Worm (Caenorhabditis elegans) whole organism, late embryonic: ENCODE measurements around the gene srbc-37.
A peak's percentile ranks its signal among the peaks of the same experiment; 100 is the strongest.

Experiments used
- C08G9.2 ChIP-seq: sonication (generic microtip); optimal IDR thresholded peaks from 2 replicates; lab custom pipeline; 2016; ENCODE audit warnings: mild to moderate bottlenecking, missing genetic modification characterization, moderate library complexity, missing compliant biosample characterization
- T23F11.4 ChIP-seq: fragments of 200-800 bp; sonication (Bioruptor generic); optimal IDR thresholded peaks from 2 replicates; lab custom pipeline; 2018; ENCODE audit warnings: mild to moderate bottlenecking, missing genetic modification characterization, missing compliant biosample characterization
- Y22D7AL.16 ChIP-seq: sonication (generic microtip); optimal IDR thresholded peaks from 2 replicates; lab custom pipeline; 2016; ENCODE audit warnings: missing genetic modification characterization, missing compliant biosample characterization
- ceh-19 ChIP-seq: fragments of 200-800 bp; sonication (Bioruptor generic); optimal IDR thresholded peaks from 2 replicates; lab custom pipeline; 2018; ENCODE audit warnings: mild to moderate bottlenecking, missing genetic modification characterization, missing compliant biosample characterization
- ceh-30 ChIP-seq: fragments of 150-350 bp; optimal IDR thresholded peaks from 2 replicates; lab custom pipeline; 2014; ENCODE audit warnings: missing biosample characterization, missing genetic modification characterization
- ceh-45 ChIP-seq: fragments of 200-800 bp; sonication (Bioruptor generic); IDR thresholded peaks from 2 replicates; pipeline ENCODE4 v1.3.6; 2022; ENCODE audit warnings: missing genetic modification reagents, missing genetic modification characterization, missing compliant biosample characterization
- ceh-48 ChIP-seq: sonication (generic microtip); optimal IDR thresholded peaks from 2 replicates; lab custom pipeline; 2016; ENCODE audit warnings: missing genetic modification characterization, inconsistent platforms, missing compliant biosample characterization
- ceh-6 ChIP-seq: fragments of 200-800 bp; sonication (Bioruptor generic); optimal IDR thresholded peaks from 2 replicates; lab custom pipeline; 2018; ENCODE audit warnings: mild to moderate bottlenecking, missing genetic modification characterization, missing compliant biosample characterization
- ceh-9 ChIP-seq: sonication (generic microtip); optimal IDR thresholded peaks from 2 replicates; lab custom pipeline; 2016; ENCODE audit warnings: mild to moderate bottlenecking, missing genetic modification characterization, inconsistent platforms, missing compliant biosample characterization
- dmd-4 ChIP-seq: sonication (generic microtip); optimal IDR thresholded peaks from 2 replicates; lab custom pipeline; 2016; ENCODE audit warnings: borderline replicate concordance, missing genetic modification characterization, missing compliant biosample characterization
- dve-1 ChIP-seq: sonication (generic microtip); optimal IDR thresholded peaks from 2 replicates; lab custom pipeline; 2017; ENCODE audit warnings: antibody characterized with exemption, mild to moderate bottlenecking, missing genetic modification characterization, missing compliant biosample characterization
- elt-2 ChIP-seq: sonication (generic microtip); optimal IDR thresholded peaks from 2 replicates; lab custom pipeline; 2016; ENCODE audit warnings: missing genetic modification reagents, missing genetic modification characterization, missing compliant biosample characterization
- elt-4 ChIP-seq: sonication (generic microtip); optimal IDR thresholded peaks from 2 replicates; lab custom pipeline; 2016; ENCODE audit warnings: missing genetic modification characterization, missing compliant biosample characterization
- ets-4 ChIP-seq: sonication (generic microtip); optimal IDR thresholded peaks from 2 replicates; lab custom pipeline; 2016; ENCODE audit warnings: missing genetic modification characterization, missing compliant biosample characterization
- eyg-1 ChIP-seq: sonication (generic microtip); optimal IDR thresholded peaks from 2 replicates; lab custom pipeline; 2016; ENCODE audit warnings: missing genotype, missing genetic modification characterization, missing compliant biosample characterization
- fax-1 ChIP-seq: sonication (generic microtip); optimal IDR thresholded peaks from 2 replicates; lab custom pipeline; 2016; ENCODE audit warnings: missing genotype, missing genetic modification characterization, missing compliant biosample characterization
- fkh-10 ChIP-seq: fragments of 150-350 bp; optimal IDR thresholded peaks from 2 replicates; lab custom pipeline; 2014; ENCODE audit warnings: missing biosample characterization, missing genetic modification reagents, missing genetic modification characterization
- fkh-6 ChIP-seq: sonication (generic microtip); optimal IDR thresholded peaks from 2 replicates; lab custom pipeline; 2016; ENCODE audit warnings: missing genetic modification characterization, missing compliant biosample characterization
- hlh-13 ChIP-seq: fragments of 200-800 bp; sonication (Bioruptor generic); optimal IDR thresholded peaks from 2 replicates; lab custom pipeline; 2018; ENCODE audit warnings: mild to moderate bottlenecking, missing genetic modification characterization, missing compliant biosample characterization
- hlh-30 ChIP-seq: sonication (generic microtip); optimal IDR thresholded peaks from 2 replicates; lab custom pipeline; 2017; ENCODE audit warnings: antibody characterized with exemption, missing genetic modification characterization, missing compliant biosample characterization; ENCODE audit not compliant: insufficient read depth
- hlh-6 ChIP-seq: sonication (generic microtip); optimal IDR thresholded peaks from 2 replicates; lab custom pipeline; 2016; ENCODE audit warnings: missing genotype, missing genetic modification characterization, missing compliant biosample characterization
- hlh-8 ChIP-seq: sonication (generic microtip); optimal IDR thresholded peaks from 2 replicates; lab custom pipeline; 2016; ENCODE audit warnings: missing genotype, missing genetic modification characterization, missing compliant biosample characterization
- lim-6 ChIP-seq: sonication (generic microtip); optimal IDR thresholded peaks from 2 replicates; lab custom pipeline; 2016; ENCODE audit warnings: missing genetic modification characterization, missing compliant biosample characterization
- lin-11 ChIP-seq: fragments of 200-800 bp; sonication (Bioruptor generic); optimal IDR thresholded peaks from 2 replicates; lab custom pipeline; 2018; ENCODE audit warnings: mild to moderate bottlenecking, missing genetic modification characterization, missing compliant biosample characterization
- madf-2 ChIP-seq: sonication (generic microtip); optimal IDR thresholded peaks from 2 replicates; lab custom pipeline; 2017; ENCODE audit warnings: missing genetic modification characterization, missing compliant biosample characterization
- nfya-1 ChIP-seq: sonication (generic microtip); optimal IDR thresholded peaks from 2 replicates; lab custom pipeline; 2017; ENCODE audit warnings: missing genetic modification characterization, mild to moderate bottlenecking, missing compliant biosample characterization, antibody characterized with exemption, moderate library complexity
- nhr-11 ChIP-seq: fragments of 150-350 bp; optimal IDR thresholded peaks from 2 replicates; lab custom pipeline; 2014; ENCODE audit warnings: missing biosample characterization, missing genetic modification characterization
- npax-4 ChIP-seq: sonication (generic microtip); optimal IDR thresholded peaks from 2 replicates; lab custom pipeline; 2016; ENCODE audit warnings: missing genetic modification characterization, missing compliant biosample characterization
- pag-3 ChIP-seq: sonication (generic microtip); optimal IDR thresholded peaks from 2 replicates; lab custom pipeline; 2016; ENCODE audit warnings: missing compliant biosample characterization, missing genetic modification characterization, borderline replicate concordance
- pax-1 ChIP-seq: fragments of 150-350 bp; optimal IDR thresholded peaks from 2 replicates; lab custom pipeline; 2014; ENCODE audit warnings: missing biosample characterization, missing genetic modification characterization
- pqm-1 ChIP-seq: sonication (generic microtip); optimal IDR thresholded peaks from 2 replicates; lab custom pipeline; 2016; ENCODE audit warnings: missing genetic modification characterization, missing compliant biosample characterization
- ref-2 ChIP-seq: sonication (generic microtip); optimal IDR thresholded peaks from 2 replicates; lab custom pipeline; 2016; ENCODE audit warnings: missing genetic modification characterization, missing compliant biosample characterization
- sdc-2 ChIP-seq: sonication (generic microtip); optimal IDR thresholded peaks from 2 replicates; lab custom pipeline; 2016; ENCODE audit warnings: missing genotype, missing genetic modification characterization, missing compliant biosample characterization
- sox-2 ChIP-seq: fragments of 200-800 bp; sonication (Bioruptor generic); IDR thresholded peaks from 2 replicates; pipeline ENCODE4 v1.3.6; 2022; ENCODE audit warnings: missing genetic modification reagents, missing genetic modification characterization, missing compliant biosample characterization
- syd-9 ChIP-seq: sonication (generic microtip); optimal IDR thresholded peaks from 2 replicates; lab custom pipeline; 2016; ENCODE audit warnings: mild to moderate bottlenecking, missing genetic modification characterization, moderate library complexity, missing compliant biosample characterization
- ttx-3 ChIP-seq: sonication (generic microtip); optimal IDR thresholded peaks from 2 replicates; lab custom pipeline; 2016; ENCODE audit warnings: missing genetic modification reagents, missing genetic modification characterization, missing compliant biosample characterization
- unc-42 ChIP-seq: sonication (generic microtip); optimal IDR thresholded peaks from 2 replicates; lab custom pipeline; 2016; ENCODE audit warnings: missing genotype, missing genetic modification characterization, missing compliant biosample characterization
- unc-55 ChIP-seq: sonication (generic microtip); optimal IDR thresholded peaks from 2 replicates; lab custom pipeline; 2017; ENCODE audit warnings: missing biosample characterization, missing genetic modification reagents, missing genetic modification characterization
- ztf-16 ChIP-seq: sonication (generic microtip); optimal IDR thresholded peaks from 2 replicates; lab custom pipeline; 2017; ENCODE audit warnings: missing genetic modification characterization, missing compliant biosample characterization

srbc-37 gene

DNA sequence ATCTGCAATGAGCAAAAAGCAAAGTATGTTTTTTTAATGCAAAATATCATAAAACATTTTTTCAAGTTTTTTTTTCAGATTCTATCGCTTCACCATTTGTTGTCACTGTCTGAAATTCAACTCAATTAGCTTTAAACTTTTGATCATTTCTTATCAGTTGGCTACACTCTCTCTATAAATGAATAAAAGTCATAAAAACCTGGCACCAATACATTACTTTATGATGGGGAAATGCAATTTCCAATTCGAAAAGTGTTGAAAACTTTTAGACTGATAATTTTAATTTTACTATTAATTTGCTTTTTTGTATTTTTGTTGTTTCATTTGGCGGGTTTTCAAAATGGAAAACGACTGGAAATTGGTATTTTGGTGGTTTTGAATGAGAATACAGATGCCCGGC, 18.5 kb upstream of the srbc-37 start, which contains the start of gene F31F4.1:
Gene F31F4.1, plus strand, starts transcription at position 203 of the 400 bp plus-strand sequence.
- no peak for TF ChIP-seq unc-55 (GFP tag; lab: Kevin White, UChicago)
- TF ChIP-seq ttx-3 (tag; lab: Kevin White, UChicago): no peak
- no peak for TF ChIP-seq ceh-48 (tag; lab: Kevin White, UChicago)
- TF ChIP-seq ceh-6 (GFP tag; lab: Kevin White, UChicago): no peak
- no peak for TF ChIP-seq ref-2 (tag; lab: Kevin White, UChicago)
- no peak for TF ChIP-seq ceh-30 (tag; lab: Kevin White, UChicago)
- no peak for TF ChIP-seq pag-3
- no peak for TF ChIP-seq ceh-9 (tag; lab: Kevin White, UChicago)
- TF ChIP-seq pax-1 (tag; lab: Kevin White, UChicago): no peak
- no peak for TF ChIP-seq npax-4 (tag; lab: Kevin White, UChicago)
- TF ChIP-seq dve-1 (tag; lab: Kevin White, UChicago): no peak
- no peak for TF ChIP-seq Y22D7AL.16
- TF ChIP-seq fkh-6 (tag; lab: Kevin White, UChicago): no peak
- TF ChIP-seq hlh-13: no peak
- TF ChIP-seq, all 69 proteins: peak for 0

DNA sequence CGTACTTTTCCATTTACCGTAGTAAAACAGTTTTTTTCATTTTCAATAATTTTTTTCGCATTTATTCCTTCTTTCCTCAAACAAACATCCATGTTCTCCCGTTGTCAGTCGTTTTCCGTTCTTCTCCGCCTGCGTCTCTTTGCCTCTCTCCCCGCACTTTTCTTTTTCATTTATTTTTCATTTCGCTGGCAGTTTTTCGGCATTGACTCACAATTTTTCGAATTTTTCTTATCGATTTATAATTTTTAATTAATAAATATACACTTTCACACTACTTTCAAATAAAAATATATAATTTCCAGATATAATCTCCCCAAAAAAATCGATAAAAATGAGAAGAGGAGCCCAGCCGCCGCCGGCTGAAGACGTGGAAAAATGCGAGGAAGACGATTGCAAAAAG, 15.0 kb upstream of the srbc-37 start, which contains the start of gene H25P19.1:
Gene H25P19.1, plus strand, starts transcription at position 301 of the 400 bp plus-strand sequence.
- TF ChIP-seq ref-2 (tag; lab: Kevin White, UChicago) (no peak), ceh-48 (tag; lab: Kevin White, UChicago) (peak; percentile 32)

- TF ChIP-seq nhr-11 (tag; lab: Kevin White, UChicago): no peak
- TF ChIP-seq ref-2 (tag; lab: Kevin White, UChicago): no peak
- no peak for TF ChIP-seq fkh-6 (tag; lab: Kevin White, UChicago)
- no peak for TF ChIP-seq pax-1 (tag; lab: Kevin White, UChicago)
- TF ChIP-seq fax-1 (tag; lab: Kevin White, UChicago): no peak
- TF ChIP-seq T23F11.4 (GFP tag; lab: Kevin White, UChicago): no peak
- no peak for TF ChIP-seq Y22D7AL.16
- TF ChIP-seq ceh-48 (tag; lab: Kevin White, UChicago): no peak
- TF ChIP-seq dmd-4 (tag; lab: Kevin White, UChicago): no peak
- TF ChIP-seq ceh-45 (GFP tag; lab: Robert Waterston, UW): no peak
- no peak for TF ChIP-seq hlh-6
- no peak for TF ChIP-seq ceh-9 (tag; lab: Kevin White, UChicago)
- TF ChIP-seq syd-9: no peak
These were observed 12.8 kb upstream of the srbc-37 start for ce11 chrV:689538-689937.

DNA sequence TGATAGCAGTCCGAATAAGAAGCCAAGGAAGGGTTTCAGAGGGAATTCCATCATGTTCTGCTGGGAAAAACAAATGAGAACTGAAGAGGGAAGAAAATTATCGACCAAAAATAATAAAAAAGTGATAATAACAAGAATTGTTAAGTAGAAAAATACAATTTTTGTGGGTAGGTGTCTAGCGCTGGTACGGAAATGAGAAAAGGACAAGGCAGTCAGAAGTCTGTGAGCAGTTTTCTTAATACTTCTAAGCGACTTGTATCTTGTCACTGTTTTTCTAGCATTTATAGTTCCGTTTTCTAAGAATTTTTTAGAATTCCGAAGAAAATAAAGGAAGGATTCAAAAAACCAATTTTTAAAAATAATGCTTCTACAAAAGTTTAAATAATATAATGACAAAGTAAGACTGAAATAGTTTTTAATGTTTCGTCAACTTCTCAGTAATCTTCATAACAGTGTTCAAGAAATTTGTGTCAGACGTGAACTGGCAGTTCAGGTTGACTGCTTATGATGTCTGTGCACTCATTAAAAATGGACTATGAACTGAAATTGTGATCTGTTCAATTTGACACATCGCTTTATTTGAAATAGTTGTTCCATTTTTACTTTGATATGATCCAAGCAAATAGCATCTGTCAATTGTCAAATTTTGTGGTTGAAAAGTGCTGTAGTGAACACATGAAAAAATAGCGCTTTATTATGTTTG, 9.5 kb upstream of the srbc-37 start, which contains the start of gene srx-4:
Gene srx-4, minus strand, starts transcription at position 51 of the 703 bp plus-strand sequence.
- TF ChIP-seq nhr-11 (tag; lab: Kevin White, UChicago) (no peak), unc-42 (no peak), eyg-1 (tag; lab: Kevin White, UChicago) (no peak), ttx-3 (tag; lab: Kevin White, UChicago) (no peak), hlh-30 (tag; lab: Kevin White, UChicago) (no peak), elt-4 (tag; lab: Kevin White, UChicago) (no peak), sdc-2 (tag; lab: Kevin White, UChicago) (no peak), madf-2 (tag; lab: Kevin White, UChicago) (no peak), hlh-8 (tag; lab: Kevin White, UChicago) (no peak), ztf-16 (tag; lab: Kevin White, UChicago) (no peak), elt-2 (tag; lab: Kevin White, UChicago) (no peak), C08G9.2 (tag; lab: Kevin White, UChicago) (no peak), ceh-19 (GFP tag; lab: Kevin White, UChicago) (no peak), lim-6 (tag; lab: Kevin White, UChicago) (no peak), fkh-10 (no peak), nfya-1 (tag; lab: Kevin White, UChicago) (no peak), sox-2 (no peak), lin-11 (tag; lab: Kevin White, UChicago) (no peak), ets-4 (tag; lab: Kevin White, UChicago) (no peak), pqm-1 (tag; lab: Kevin White, UChicago) (no peak)
